Fruit fly (Drosophila melanogaster) whole organism, embryonic: ENCODE data around the gene CG43610.
A peak's percentile ranks its signal among the peaks of the same experiment; 100 is the strongest.

Experiments used
- Aef1 ChIP-seq: fragments of 200-800 bp; sonication (Bioruptor generic); IDR thresholded peaks from 3 replicates; pipeline ENCODE4 v1.3.6; 2022; ENCODE audit warnings: missing biosample characterization, missing genetic modification characterization
- Atf-2 ChIP-seq: fragments of 200-800 bp; sonication (Bioruptor generic); optimal IDR thresholded peaks from 2 replicates; lab custom pipeline; 2016; ENCODE audit warnings: missing biosample characterization, missing genetic modification characterization
- B-H1 ChIP-seq: fragments of 200-800 bp; sonication (Bioruptor generic); IDR thresholded peaks from 3 replicates; pipeline ENCODE4 v1.3.6; 2022; ENCODE audit warnings: missing biosample characterization, missing genetic modification characterization
- Bdp1 ChIP-seq: fragments of 200-800 bp; sonication (Bioruptor generic); optimal IDR thresholded peaks from 3 replicates; lab custom pipeline; 2016; ENCODE audit warnings: missing biosample characterization, missing genetic modification characterization
- CG15011 ChIP-seq: fragments of 200-800 bp; sonication (Bioruptor generic); optimal IDR thresholded peaks from 3 replicates; lab custom pipeline; 2018; ENCODE audit warnings: missing biosample characterization, mild to moderate bottlenecking, missing genetic modification characterization
- CG15269 ChIP-seq: fragments of 200-800 bp; sonication (Bioruptor generic); optimal IDR thresholded peaks from 2 replicates; lab custom pipeline; 2018; ENCODE audit warnings: missing biosample characterization, mild to moderate bottlenecking, missing genetic modification characterization, moderate library complexity
- CG16813 ChIP-seq: fragments of 200-800 bp; sonication (Bioruptor generic); IDR thresholded peaks from 3 replicates; pipeline ENCODE4 v1.3.6; 2022; ENCODE audit warnings: missing biosample characterization, missing genetic modification characterization; ENCODE audit not compliant: partially characterized antibody
- CG2116 ChIP-seq: fragments of 200-800 bp; sonication (Bioruptor generic); optimal IDR thresholded peaks from 3 replicates; lab custom pipeline; 2018; ENCODE audit warnings: missing biosample characterization, mild to moderate bottlenecking, missing genetic modification characterization
- CG2889 ChIP-seq: fragments of 200-800 bp; sonication (Bioruptor generic); IDR thresholded peaks from 3 replicates; pipeline ENCODE4 v1.3.6; 2022; ENCODE audit warnings: missing biosample characterization, missing genetic modification characterization
- CG31441 ChIP-seq: fragments of 200-800 bp; sonication (Bioruptor generic); IDR thresholded peaks from 2 replicates; pipeline ENCODE4 v1.3.6; 2022; ENCODE audit warnings: missing biosample characterization, missing genetic modification characterization
- CG43689 ChIP-seq: fragments of 200-800 bp; sonication (Bioruptor generic); IDR thresholded peaks from 2 replicates; pipeline ENCODE4 v1.3.6; 2022; ENCODE audit warnings: missing biosample characterization, missing genetic modification characterization
- CG4404 ChIP-seq: fragments of 200-800 bp; sonication (Bioruptor generic); IDR thresholded peaks from 2 replicates; pipeline ENCODE4 v1.3.6; 2022; ENCODE audit warnings: missing biosample characterization, missing genetic modification characterization
- CG4424 ChIP-seq: fragments of 200-800 bp; sonication (Bioruptor generic); optimal IDR thresholded peaks from 3 replicates; lab custom pipeline; 2016; ENCODE audit warnings: missing biosample characterization, missing genetic modification characterization
- CG6683 ChIP-seq: fragments of 200-800 bp; sonication (Bioruptor generic); optimal IDR thresholded peaks from 2 replicates; lab custom pipeline; 2017; ENCODE audit warnings: missing biosample characterization, mild to moderate bottlenecking, missing genetic modification characterization, missing genetic modification reagents
- CG6791 ChIP-seq: fragments of 200-800 bp; sonication (Bioruptor generic); IDR thresholded peaks from 3 replicates; pipeline ENCODE4 v1.3.6; 2022; ENCODE audit warnings: missing biosample characterization, missing genetic modification characterization; ENCODE audit not compliant: partially characterized antibody
- CG8388 ChIP-seq: fragments of 200-800 bp; sonication (Bioruptor generic); optimal IDR thresholded peaks from 2 replicates; lab custom pipeline; 2019; ENCODE audit warnings: missing biosample characterization, mild to moderate bottlenecking, missing genetic modification characterization, moderate library complexity
- Dip2 ChIP-seq: fragments of 200-800 bp; sonication (Bioruptor generic); IDR thresholded peaks from 2 replicates; pipeline ENCODE4 v1.3.6; 2022; ENCODE audit warnings: missing biosample characterization, missing genetic modification characterization
- Ets65A ChIP-seq: fragments of 200-800 bp; sonication (Bioruptor generic); peaks from one replicate; lab custom pipeline; 2016; ENCODE audit warnings: missing biosample characterization, missing genetic modification characterization
- Fer3 ChIP-seq: fragments of 200-800 bp; sonication (Bioruptor generic); optimal IDR thresholded peaks from 2 replicates; lab custom pipeline; 2018; ENCODE audit warnings: missing biosample characterization, mild to moderate bottlenecking, missing genetic modification characterization, moderate library complexity
- Hey ChIP-seq: fragments of 200-800 bp; sonication (Bioruptor generic); optimal IDR thresholded peaks from 3 replicates; lab custom pipeline; 2018; ENCODE audit warnings: missing biosample characterization, mild to moderate bottlenecking, missing genetic modification characterization
- Hr3 ChIP-seq: fragments of 200-800 bp; sonication (Bioruptor generic); optimal IDR thresholded peaks from 3 replicates; lab custom pipeline; 2016; ENCODE audit warnings: missing biosample characterization, missing genetic modification characterization
- Myb ChIP-seq: fragments of 200-800 bp; sonication (Bioruptor generic); optimal IDR thresholded peaks from 2 replicates; lab custom pipeline; 2016; ENCODE audit warnings: missing biosample characterization, missing genetic modification characterization
- Nf-YB ChIP-seq: fragments of 200-800 bp; sonication (Bioruptor generic); optimal IDR thresholded peaks from 3 replicates; lab custom pipeline; 2019; ENCODE audit warnings: missing biosample characterization, mild to moderate bottlenecking, missing genetic modification characterization, moderate library complexity
- Opbp ChIP-seq: fragments of 200-800 bp; sonication (Bioruptor generic); IDR thresholded peaks from 3 replicates; pipeline ENCODE4 v1.3.6; 2022; ENCODE audit warnings: missing biosample characterization, missing genetic modification characterization; ENCODE audit not compliant: partially characterized antibody
- Poxn ChIP-seq: fragments of 200-800 bp; sonication (Bioruptor generic); IDR thresholded peaks from 2 replicates; pipeline ENCODE4 v1.3.6; 2022; ENCODE audit warnings: missing biosample characterization, missing genetic modification characterization
- Rx ChIP-seq: fragments of 200-800 bp; sonication (Bioruptor generic); IDR thresholded peaks from 2 replicates; pipeline ENCODE4 v1.3.6; 2022; ENCODE audit warnings: missing biosample characterization, missing genetic modification characterization
- amos ChIP-seq: fragments of 200-800 bp; sonication (Bioruptor generic); IDR thresholded peaks from 2 replicates; pipeline ENCODE4 v1.3.6; 2022; ENCODE audit warnings: missing biosample characterization, missing genetic modification characterization; ENCODE audit not compliant: partially characterized antibody
- ase ChIP-seq: fragments of 200-800 bp; sonication (Bioruptor generic); IDR thresholded peaks from 3 replicates; pipeline ENCODE4 v1.3.6; 2022; ENCODE audit warnings: missing biosample characterization, missing genetic modification characterization
- cad ChIP-seq: fragments of >200 bp; optimal IDR thresholded peaks from 2 replicates; lab custom pipeline; 2017; ENCODE audit warnings: missing biosample characterization, missing genetic modification characterization
- corto ChIP-seq: fragments of 200-800 bp; sonication (Bioruptor generic); optimal IDR thresholded peaks from 2 replicates; lab custom pipeline; 2016; ENCODE audit warnings: missing biosample characterization, mild to moderate bottlenecking, missing genetic modification characterization, moderate library complexity
- hkb ChIP-seq, 2 experiments: fragments of 200-800 bp in 1 of 2; fragments of >200 bp in 1 of 2; sonication (Bioruptor generic) in 1 of 2; IDR thresholded peaks in 1 of 2; optimal IDR thresholded peaks in 1 of 2; 2 replicates each; pipeline versions ENCODE4 v1.3.6 to Lab custom; 2017 to 2022; ENCODE audit warnings: missing biosample characterization in 1 of 2, missing genetic modification characterization in 1 of 2
- lbe ChIP-seq: fragments of 200-800 bp; sonication (Bioruptor generic); optimal IDR thresholded peaks from 2 replicates; lab custom pipeline; 2016; ENCODE audit warnings: missing biosample characterization, mild to moderate bottlenecking, missing genetic modification characterization
- lola ChIP-seq, 3 experiments: fragments of >200 bp in 2 of 3; fragments of 200-800 bp in 1 of 3; sonication (Bioruptor generic) in 1 of 3; optimal IDR thresholded peaks; 2 replicates each; lab custom pipeline; 2017 to 2019; ENCODE audit warnings: missing biosample characterization in 3 of 3, missing genetic modification characterization in 3 of 3, mild to moderate bottlenecking in 1 of 3, moderate library complexity in 1 of 3
- nom ChIP-seq: fragments of 200-800 bp; sonication (Bioruptor generic); optimal IDR thresholded peaks from 2 replicates; lab custom pipeline; 2017; ENCODE audit warnings: missing biosample characterization, missing genetic modification characterization, mild to moderate bottlenecking, moderate library complexity, missing genetic modification reagents
- otp ChIP-seq: fragments of 200-800 bp; sonication (Bioruptor generic); IDR thresholded peaks from 3 replicates; pipeline ENCODE4, ENCODE4 v1.3.6; 2022; ENCODE audit warnings: missing biosample characterization, missing genetic modification characterization
- p53 ChIP-seq: fragments of 200-800 bp; sonication (Bioruptor generic); optimal IDR thresholded peaks from 2 replicates; lab custom pipeline; 2016; ENCODE audit warnings: missing biosample characterization, missing genetic modification characterization
- shn ChIP-seq: fragments of 200-800 bp; sonication (Bioruptor generic); optimal IDR thresholded peaks from 3 replicates; lab custom pipeline; 2016; ENCODE audit warnings: missing biosample characterization, missing genetic modification characterization
- vfl ChIP-seq: fragments of 200-800 bp; sonication (Bioruptor generic); optimal IDR thresholded peaks from 2 replicates; lab custom pipeline; 2016; ENCODE audit warnings: missing biosample characterization, missing genetic modification characterization

Gene CG43610

dm6 chr2L:6799551-6799950 lies 555 bp downstream of the CG43610 start:
- TF ChIP-seq Bdp1 (GFP tag; lab: Kevin White, UChicago) (peak; percentile 86), Opbp (0 out of 3 replicates have a peak, but pooled peaks have one; percentile 33), lbe (GFP tag; lab: Kevin White, UChicago) (no peak), nom (GFP tag; lab: Kevin White, UChicago) (no peak), otp (no peak), CG16813 (GFP tag; lab: Robert Waterston, UW) (peak; percentile 42; the same call in 2 of the 3 replicates), CG6683 (GFP tag; lab: Kevin White, UChicago) (no peak), CG8388 (GFP tag; lab: Kevin White, UChicago) (no peak), lola (GFP tag; optimal IDR thresholded peaks at IDR 0.05; lab: Kevin White, UChicago) (no peak), CG15269 (tag; lab: Kevin White, UChicago) (no peak), Myb (GFP tag; lab: Kevin White, UChicago) (no peak), CG31441 (GFP tag; lab: Robert Waterston, UW) (no peak), CG4424 (GFP tag; lab: Kevin White, UChicago) (no peak), Poxn (GFP tag; lab: Robert Waterston, UW) (no peak), shn (GFP tag; lab: Kevin White, UChicago) (no peak), CG6791 (GFP tag; lab: Robert Waterston, UW) (peak; percentile 55; the same call in 1 of the 3 replicates), amos (peak; percentile 57; the same call in 1 of the 2 replicates), p53 (GFP tag; lab: Kevin White, UChicago) (no peak)

dm6 chr2L:6800794-6801193 lies 1.8 kb downstream of the CG43610 start, which contains the start of gene CG17376:
TSS of gene CG17376 (minus strand) at chr2L:6800894.
- TF ChIP-seq CG2889 (GFP tag; lab: Robert Waterston, UW), result no peak
- no peak for TF ChIP-seq cad (GFP tag; lab: Kevin White, UChicago)
- TF ChIP-seq, all 482 proteins: peak for 0

dm6 chr2L:6802740-6803139 lies 3.7 kb downstream of the CG43610 start, which contains the start of the genes CG17377 and Daao2:
TSS of gene CG17377 (minus strand) at chr2L:6802840.
TSS of gene Daao2 (plus strand) at chr2L:6803011.
- TF ChIP-seq hkb (optimal IDR thresholded peaks at IDR 0.05; lab: Kevin White, UChicago) (no peak), hkb (GFP tag; IDR thresholded peaks at IDR 0.05; lab: Robert Waterston, UW) (no peak), Nf-YB (GFP tag; lab: Kevin White, UChicago) (no peak), Hr3 (GFP tag; lab: Kevin White, UChicago) (no peak), Atf-2 (GFP tag; lab: Kevin White, UChicago) (no peak), Ets65A (GFP tag; lab: Kevin White, UChicago) (no peak), Dip2 (GFP tag; lab: Robert Waterston, UW) (no peak), vfl (GFP tag; lab: Kevin White, UChicago) (no peak), B-H1 (GFP tag; lab: Robert Waterston, UW) (no peak), Fer3 (tag; lab: Kevin White, UChicago) (no peak), CG43689 (GFP tag; lab: Robert Waterston, UW) (no peak), Aef1 (GFP tag; lab: Robert Waterston, UW) (no peak), CG4404 (GFP tag; lab: Robert Waterston, UW) (no peak), CG2116 (GFP tag; lab: Kevin White, UChicago) (no peak), ase (no peak), Hey (tag; lab: Kevin White, UChicago) (no peak), CG15011 (GFP tag; lab: Kevin White, UChicago) (no peak), Rx (no peak), corto (GFP tag; lab: Kevin White, UChicago) (no peak)
